Fruit fly (Drosophila melanogaster): ENCODE measurements around the gene CG31715.

The CG31715 gene

dm6 chr2L:10339212-10339721 is 2.1 kb upstream of the CG31715 start, which contains the start of gene SamDC (continued):
- TF ChIP-seq nau (GFP tag; optimal IDR thresholded peaks at IDR 0.05) = no peak
- peak; percentile 46 for TF ChIP-seq nmo (GFP tag; optimal IDR thresholded peaks at IDR 0.05)
- no peak for TF ChIP-seq CG10147 (GFP tag; optimal IDR thresholded peaks at IDR 0.05)
- TF ChIP-seq p53 (GFP tag; optimal IDR thresholded peaks at IDR 0.05) = no peak
- TF ChIP-seq cad (GFP tag; optimal IDR thresholded peaks at IDR 0.05) = no peak
- TF ChIP-seq klu (GFP tag; IDR thresholded peaks at IDR 0.05) = no peak
- TF ChIP-seq her (GFP tag; optimal IDR thresholded peaks at IDR 0.05) = peak; percentile 39
- no peak for TF ChIP-seq ab (GFP tag; optimal IDR thresholded peaks at IDR 0.05)
- TF ChIP-seq CG8290 (GFP tag; optimal IDR thresholded peaks at IDR 0.05) = peak; percentile 80
- peak; percentile 1 to 79 for TF ChIP-seq CG8290 (tag; optimal IDR thresholded peaks at IDR 0.05)
- no peak for TF ChIP-seq cwo (GFP tag; optimal IDR thresholded peaks at IDR 0.05)
- TF ChIP-seq lov (optimal IDR thresholded peaks at IDR 0.05) = no peak
- no peak for TF ChIP-seq lov (GFP tag; IDR thresholded peaks at IDR 0.05)
- peak; percentile 37 for TF ChIP-seq CG2120 (GFP tag; optimal IDR thresholded peaks at IDR 0.05)
- TF ChIP-seq CG10654 (GFP tag; optimal IDR thresholded peaks at IDR 0.05) = peak; percentile 14
- no peak for TF ChIP-seq CG4730 (GFP tag; IDR thresholded peaks at IDR 0.05)
- no peak for TF ChIP-seq B-H2 (GFP tag; optimal IDR thresholded peaks at IDR 0.05)
- no peak for TF ChIP-seq Gug (GFP tag; IDR thresholded peaks at IDR 0.05)
- TF ChIP-seq Poxn (GFP tag; IDR thresholded peaks at IDR 0.05) = no peak
- TF ChIP-seq CG12071 (GFP tag; optimal IDR thresholded peaks at IDR 0.05) = no peak
- TF ChIP-seq dpn (GFP tag; optimal IDR thresholded peaks at IDR 0.05) = peak; percentile 33 to 47
- no peak for TF ChIP-seq Kr (GFP tag; optimal IDR thresholded peaks at IDR 0.05)
- TF ChIP-seq CG1024 (GFP tag; IDR thresholded peaks at IDR 0.05) = peak; percentile 95
- TF ChIP-seq Usf (GFP tag; optimal IDR thresholded peaks at IDR 0.05) = no peak
- no peak for TF ChIP-seq CG2889 (GFP tag; IDR thresholded peaks at IDR 0.05)
- TF ChIP-seq gro (GFP tag; optimal IDR thresholded peaks at IDR 0.05) = peak; percentile 52
- peak; percentile 25 for TF ChIP-seq CG9437 (GFP tag; optimal IDR thresholded peaks at IDR 0.05)
- no peak for TF ChIP-seq Atf-2 (GFP tag; optimal IDR thresholded peaks at IDR 0.05)
- TF ChIP-seq HLH54F (GFP tag; optimal IDR thresholded peaks at IDR 0.05) = peak; percentile 23
- TF ChIP-seq CG11696 (GFP tag; IDR thresholded peaks at IDR 0.05) = peak; percentile 90
- TF ChIP-seq Xbp1 (GFP tag; optimal IDR thresholded peaks at IDR 0.05) = peak; percentile 51
- no peak; the same call in 2 of the 3 replicates for TF ChIP-seq B-H1 (GFP tag; IDR thresholded peaks at IDR 0.05)
- TF ChIP-seq CG4328 (GFP tag; optimal IDR thresholded peaks at IDR 0.05) = no peak
- no peak for TF ChIP-seq maf-S (GFP tag; optimal IDR thresholded peaks at IDR 0.05)
- TF ChIP-seq CG34224 (GFP tag; IDR thresholded peaks at IDR 0.05; ENCODE audit: partially characterized antibody) = peak; percentile 79
- TF ChIP-seq NC2α (GFP tag; optimal IDR thresholded peaks at IDR 0.05) = peak; percentile 26
- peak; percentile 66; the same call in 2 of the 3 replicates for TF ChIP-seq ci (GFP tag; IDR thresholded peaks at IDR 0.05)
- peak; percentile 16 for TF ChIP-seq CG7786 (GFP tag; optimal IDR thresholded peaks at IDR 0.05)
- no peak for TF ChIP-seq gcm2 (GFP tag; optimal IDR thresholded peaks at IDR 0.05)
- no peak for TF ChIP-seq gce (GFP tag; IDR thresholded peaks at IDR 0.05)
- TF ChIP-seq HLHmδ (GFP tag; optimal IDR thresholded peaks at IDR 0.05) = peak; percentile 46
- peak; percentile 46 for TF ChIP-seq scrt (GFP tag; optimal IDR thresholded peaks at IDR 0.05)
- peak; percentile 45 for TF ChIP-seq trem (tag; optimal IDR thresholded peaks at IDR 0.05)
- peak; percentile 46 for TF ChIP-seq NfI (GFP tag; optimal IDR thresholded peaks at IDR 0.05)
- TF ChIP-seq BEAF-32 (GFP tag; optimal IDR thresholded peaks at IDR 0.05) = peak; percentile 88
- no peak for TF ChIP-seq repo (GFP tag; optimal IDR thresholded peaks at IDR 0.05)
- TF ChIP-seq Ssrp (tag; optimal IDR thresholded peaks at IDR 0.05) = peak; percentile 57
- peak; percentile 21 for TF ChIP-seq CG7987 (GFP tag; optimal IDR thresholded peaks at IDR 0.05)
- no peak for TF ChIP-seq org-1 (GFP tag; optimal IDR thresholded peaks at IDR 0.05)
- peak; percentile 87 for TF ChIP-seq knrl (GFP tag; IDR thresholded peaks at IDR 0.05; ENCODE audit: partially characterized antibody)
- peak; percentile 37 for TF ChIP-seq CG17829 (tag; optimal IDR thresholded peaks at IDR 0.05)
- no peak for TF ChIP-seq H15 (GFP tag; IDR thresholded peaks at IDR 0.05)
